Worm (Caenorhabditis elegans): ENCODE data around the gene rabs-5.

DNA sequence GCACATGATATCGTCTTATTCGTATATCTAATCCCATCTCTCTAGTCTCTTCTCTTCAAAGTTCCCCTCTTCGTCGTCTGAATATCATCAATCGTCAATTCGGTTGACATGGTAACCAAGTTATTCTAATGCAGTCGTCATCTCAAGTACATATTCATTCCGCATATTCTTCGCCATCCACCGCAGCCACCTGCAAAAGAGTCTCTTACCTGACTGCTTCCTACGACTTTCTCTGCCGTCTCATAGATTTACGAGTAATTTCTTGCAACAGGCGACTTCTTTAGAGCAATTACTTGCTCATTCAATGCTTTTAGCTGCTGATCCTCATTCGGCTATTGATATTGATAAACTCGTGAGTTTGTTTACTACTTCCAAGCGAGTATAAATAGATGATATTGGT, 20.0 kb upstream of the rabs-5 start:
- no peak for TF ChIP-seq zim-3 (tag; optimal IDR thresholded peaks at IDR 0.05)
- no peak for TF ChIP-seq attf-6 (GFP tag; IDR thresholded peaks at IDR 0.05)
- TF ChIP-seq ets-4 (GFP tag; optimal IDR thresholded peaks at IDR 0.05) = no peak
- no peak for TF ChIP-seq snpc-4 (GFP tag; optimal IDR thresholded peaks at IDR 0.05)
- TF ChIP-seq snpc-4 (tag; optimal IDR thresholded peaks at IDR 0.05) = no peak
- no peak for TF ChIP-seq ama-1 (optimal IDR thresholded peaks at IDR 0.05)
- TF ChIP-seq ama-1 (GFP tag; optimal IDR thresholded peaks at IDR 0.05) = no peak
- TF ChIP-seq hmg-20 (GFP tag; IDR thresholded peaks at IDR 0.05) = no peak
- TF ChIP-seq unc-62 (GFP tag; optimal IDR thresholded peaks at IDR 0.05) = no peak
- no peak for TF ChIP-seq F39B2.1 (GFP tag; IDR thresholded peaks at IDR 0.05)
- no peak for TF ChIP-seq repo-1 (tag; optimal IDR thresholded peaks at IDR 0.05)
- no peak for TF ChIP-seq die-1 (tag; optimal IDR thresholded peaks at IDR 0.05)
- TF ChIP-seq pha-4 (tag; optimal IDR thresholded peaks at IDR 0.05) = no peak
- TF ChIP-seq nhr-90 (tag; optimal IDR thresholded peaks at IDR 0.05) = no peak
- TF ChIP-seq egl-44 (GFP tag; IDR thresholded peaks at IDR 0.05) = no peak
- TF ChIP-seq dpff-1 (tag; optimal IDR thresholded peaks at IDR 0.05) = no peak
